Worm (Caenorhabditis elegans): ENCODE data around the gene K11D12.8.

ce11 chrV:5000406-5000805 is 40.4 kb downstream of the K11D12.8 start, which contains the start of gene ugt-7:
- TF ChIP-seq B0310.2 (tag; optimal IDR thresholded peaks at IDR 0.05) (no peak), pes-1 (GFP tag; IDR thresholded peaks at IDR 0.05) (no peak), ets-7 (tag; optimal IDR thresholded peaks at IDR 0.05) (no peak), flt-1 (GFP tag; IDR thresholded peaks at IDR 0.05) (no peak), tbx-11 (GFP tag; IDR thresholded peaks at IDR 0.05) (no peak), ama-1 (optimal IDR thresholded peaks at IDR 0.05) (no peak), sea-1 (GFP tag; conservative IDR thresholded peaks at IDR 0.05) (no peak), hmg-4 (GFP tag; optimal IDR thresholded peaks at IDR 0.05) (no peak), ceh-13 (GFP tag; optimal IDR thresholded peaks at IDR 0.05) (no peak)

All from whole organism, early embryonic.